Fruit fly (Drosophila melanogaster): ENCODE data around the gene Ccz1.

DNA sequence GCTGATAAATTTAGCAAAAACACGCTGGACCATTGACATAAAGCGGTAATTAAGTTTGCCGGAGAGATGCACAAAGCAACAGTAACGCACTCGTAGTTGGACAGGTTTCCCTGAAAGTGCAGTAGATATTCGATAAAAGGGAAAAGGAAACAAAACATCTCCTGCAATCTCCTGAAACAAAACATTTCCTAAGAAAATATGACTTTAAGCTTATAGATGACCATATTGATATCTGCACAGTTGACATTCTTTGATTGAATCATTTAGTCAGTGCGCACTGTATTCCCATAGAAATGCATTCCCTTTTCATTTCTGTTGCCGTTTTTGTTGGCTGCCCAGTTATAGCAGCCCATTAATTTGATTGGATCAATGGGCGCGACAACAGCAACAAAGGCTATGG, 46.1 kb downstream of the Ccz1 start:
- TF ChIP-seq CTCF (optimal IDR thresholded peaks at IDR 0.05) (no peak), CG8478 (optimal IDR thresholded peaks at IDR 0.05) (no peak)

Data from S2 (cell line).